Fruit fly (Drosophila melanogaster): Measurements from ENCODE around the gene spict.

spict gene

DNA sequence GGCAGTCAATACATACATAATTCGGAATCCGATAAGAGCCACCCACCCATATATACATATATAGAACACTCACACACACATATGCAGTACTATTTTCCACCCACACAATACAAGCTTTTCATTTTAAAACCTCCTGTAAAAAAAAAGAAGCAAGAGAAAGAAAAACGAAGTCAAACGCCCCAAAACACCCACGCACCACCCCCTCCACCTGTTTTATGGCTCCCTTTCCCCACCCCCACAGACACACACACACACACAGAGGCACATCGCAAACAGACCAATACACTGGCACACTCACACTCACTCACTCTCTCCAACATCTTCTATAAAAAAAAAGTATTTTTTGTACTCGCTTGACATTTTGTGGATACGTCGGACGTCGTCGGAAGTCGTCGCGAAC lies 47.2 kb upstream of the spict start:
- no peak for TF ChIP-seq Jra (GFP tag; optimal IDR thresholded peaks at IDR 0.05)
- TF ChIP-seq foxo (GFP tag; optimal IDR thresholded peaks at IDR 0.05), result no peak
- no peak for TF ChIP-seq brk (GFP tag; optimal IDR thresholded peaks at IDR 0.05)
- no peak for TF ChIP-seq CG9705 (GFP tag; optimal IDR thresholded peaks at IDR 0.05)
- TF ChIP-seq dmrt93B (GFP tag; optimal IDR thresholded peaks at IDR 0.05), result no peak
- TF ChIP-seq lola (GFP tag; optimal IDR thresholded peaks at IDR 0.05), result no peak
- no peak for TF ChIP-seq sage (GFP tag; optimal IDR thresholded peaks at IDR 0.05)

- no peak for TF ChIP-seq Hnf4 (GFP tag; optimal IDR thresholded peaks at IDR 0.05)
- TF ChIP-seq Mio (GFP tag; optimal IDR thresholded peaks at IDR 0.05), result no peak
- no peak for TF ChIP-seq ey (GFP tag; optimal IDR thresholded peaks at IDR 0.05)
- TF ChIP-seq lola (GFP tag; optimal IDR thresholded peaks at IDR 0.05), result no peak
- TF ChIP-seq Myc (optimal IDR thresholded peaks at IDR 0.05), result no peak
- TF ChIP-seq Hr83 (GFP tag; optimal IDR thresholded peaks at IDR 0.05; ENCODE audit: poor library complexity, severe bottlenecking), result no peak
- TF ChIP-seq Rel (GFP tag; optimal IDR thresholded peaks at IDR 0.05), result no peak
- TF ChIP-seq Rel (tag; optimal IDR thresholded peaks at IDR 0.05), result no peak
- no peak for TF ChIP-seq pan (optimal IDR thresholded peaks at IDR 0.05)
- no peak for TF ChIP-seq woc (GFP tag; optimal IDR thresholded peaks at IDR 0.05)
Observed at dm6 chr2L:12666002-12666576, 38.4 kb upstream of the spict start.

dm6 chr2L:12669614-12670013 lies 34.9 kb upstream of the spict start, which contains the start of gene Nepl7:
TSS of gene Nepl7 (minus strand) at chr2L:12669714.
- TF ChIP-seq Hr78 (GFP tag; optimal IDR thresholded peaks at IDR 0.05), result no peak
- TF ChIP-seq Jra (GFP tag; optimal IDR thresholded peaks at IDR 0.05), result no peak
- no peak for TF ChIP-seq Vsx2 (GFP tag; optimal IDR thresholded peaks at IDR 0.05; ENCODE audit: partially characterized antibody)
- TF ChIP-seq dsf (GFP tag; optimal IDR thresholded peaks at IDR 0.05; ENCODE audit: borderline replicate concordance), result no peak
- TF ChIP-seq tai (GFP tag; optimal IDR thresholded peaks at IDR 0.05), result no peak
- no peak for TF ChIP-seq N (GFP tag; optimal IDR thresholded peaks at IDR 0.05)
- no peak for TF ChIP-seq GATAd (GFP tag; optimal IDR thresholded peaks at IDR 0.05)
- TF ChIP-seq Hnf4 (GFP tag; optimal IDR thresholded peaks at IDR 0.05), result no peak
- TF ChIP-seq brk (GFP tag; optimal IDR thresholded peaks at IDR 0.05), result no peak
- TF ChIP-seq dmrt93B (GFP tag; optimal IDR thresholded peaks at IDR 0.05), result no peak

DNA sequence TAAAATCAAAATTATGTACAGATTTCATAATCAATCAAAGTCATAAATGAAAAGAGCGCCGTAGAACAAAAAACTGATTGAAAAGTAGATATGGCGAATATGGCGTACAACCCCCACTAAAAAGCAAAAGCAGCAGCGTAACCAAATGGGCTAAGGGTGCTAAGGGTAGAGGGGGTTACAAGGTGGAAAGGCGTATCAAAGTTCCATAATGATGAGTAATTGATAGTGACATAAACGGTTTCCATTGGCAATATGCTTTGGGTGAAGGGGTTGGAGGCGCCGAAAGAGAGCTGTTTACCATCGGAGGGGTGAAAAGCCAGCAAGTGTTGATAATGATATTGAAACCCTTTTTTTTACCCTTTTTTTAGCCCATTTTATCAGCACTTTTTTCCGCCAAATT lies 32.2 kb upstream of the spict start:
- TF ChIP-seq rgr (GFP tag; optimal IDR thresholded peaks at IDR 0.05), result no peak
- no peak for TF ChIP-seq Vsx2 (GFP tag; optimal IDR thresholded peaks at IDR 0.05; ENCODE audit: partially characterized antibody)
- no peak for TF ChIP-seq Hr78 (GFP tag; optimal IDR thresholded peaks at IDR 0.05)
- no peak for TF ChIP-seq GATAd (GFP tag; optimal IDR thresholded peaks at IDR 0.05)
- TF ChIP-seq Mio (GFP tag; optimal IDR thresholded peaks at IDR 0.05), result no peak
- TF ChIP-seq sv (GFP tag; optimal IDR thresholded peaks at IDR 0.05), result no peak
- TF ChIP-seq br (GFP tag; optimal IDR thresholded peaks at IDR 0.05), result no peak

- TF ChIP-seq Hr78 (GFP tag; optimal IDR thresholded peaks at IDR 0.05), result no peak
- TF ChIP-seq Myc (optimal IDR thresholded peaks at IDR 0.05), result no peak
- TF ChIP-seq ey (GFP tag; optimal IDR thresholded peaks at IDR 0.05), result no peak
- no peak for TF ChIP-seq GATAd (GFP tag; optimal IDR thresholded peaks at IDR 0.05)
- TF ChIP-seq Jra (GFP tag; optimal IDR thresholded peaks at IDR 0.05), result no peak
- TF ChIP-seq Mio (GFP tag; optimal IDR thresholded peaks at IDR 0.05), result no peak
- TF ChIP-seq fru (GFP tag; optimal IDR thresholded peaks at IDR 0.05), result no peak
- TF ChIP-seq Hr83 (GFP tag; optimal IDR thresholded peaks at IDR 0.05; ENCODE audit: poor library complexity, severe bottlenecking), result no peak
Observed at dm6 chr2L:12674365-12674764, 30.2 kb upstream of the spict start.

- TF ChIP-seq dsf (GFP tag; optimal IDR thresholded peaks at IDR 0.05; ENCODE audit: borderline replicate concordance) (no peak), Dfd (GFP tag; optimal IDR thresholded peaks at IDR 0.05) (no peak), HLH106 (tag; optimal IDR thresholded peaks at IDR 0.05) (no peak), Abd-B (GFP tag; optimal IDR thresholded peaks at IDR 0.05) (no peak), foxo (GFP tag; optimal IDR thresholded peaks at IDR 0.05) (no peak), rgr (GFP tag; optimal IDR thresholded peaks at IDR 0.05) (no peak), Jra (GFP tag; optimal IDR thresholded peaks at IDR 0.05) (no peak), jim (GFP tag; optimal IDR thresholded peaks at IDR 0.05) (no peak), Vsx2 (GFP tag; optimal IDR thresholded peaks at IDR 0.05; ENCODE audit: partially characterized antibody) (no peak), usp (GFP tag; optimal IDR thresholded peaks at IDR 0.05) (no peak), Mio (GFP tag; optimal IDR thresholded peaks at IDR 0.05) (no peak)
Observed at dm6 chr2L:12678286-12678685, 26.2 kb upstream of the spict start.

All from whole organism, wandering third instar larva.